Worm (Caenorhabditis elegans): ENCODE data around the gene str-134.

Gene str-134

DNA sequence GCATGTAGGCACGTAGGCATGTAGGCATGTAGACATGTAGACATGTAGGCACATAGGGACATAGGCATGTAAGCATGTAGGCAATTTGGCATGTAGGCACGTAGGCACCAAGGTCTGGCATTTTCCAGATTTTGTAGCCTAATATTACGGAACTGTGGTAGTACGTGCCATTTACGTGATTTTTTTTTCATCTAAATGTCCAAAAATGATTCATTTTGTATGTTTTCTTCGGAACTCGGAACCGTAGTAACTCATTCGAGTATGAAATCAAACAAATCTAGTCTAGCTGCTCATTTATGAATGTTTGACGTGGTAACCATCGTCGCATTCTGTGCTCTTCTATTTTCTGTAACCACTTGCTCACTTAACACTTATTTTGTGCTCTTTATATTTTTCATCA lies 34.9 kb downstream of the str-134 start, which contains the start of gene srbc-59:
Gene srbc-59 (plus strand): TSS at position 301 of the 400 bp plus-strand sequence.
- no peak for TF ChIP-seq dve-1 (tag; optimal IDR thresholded peaks at IDR 0.05)
- no peak for TF ChIP-seq eyg-1 (tag; optimal IDR thresholded peaks at IDR 0.05)
- TF ChIP-seq gmeb-2 (tag; optimal IDR thresholded peaks at IDR 0.05), result no peak
- no peak for TF ChIP-seq F13H6.1 (tag; optimal IDR thresholded peaks at IDR 0.05)
- no peak for TF ChIP-seq mec-3 (tag; optimal IDR thresholded peaks at IDR 0.05; ENCODE audit: borderline replicate concordance)
- no peak for TF ChIP-seq npax-4 (tag; optimal IDR thresholded peaks at IDR 0.05)
- no peak for TF ChIP-seq hlh-8 (tag; optimal IDR thresholded peaks at IDR 0.05)
- TF ChIP-seq sdc-2 (tag; optimal IDR thresholded peaks at IDR 0.05), result no peak
- TF ChIP-seq ceh-34 (tag; optimal IDR thresholded peaks at IDR 0.05), result no peak

DNA sequence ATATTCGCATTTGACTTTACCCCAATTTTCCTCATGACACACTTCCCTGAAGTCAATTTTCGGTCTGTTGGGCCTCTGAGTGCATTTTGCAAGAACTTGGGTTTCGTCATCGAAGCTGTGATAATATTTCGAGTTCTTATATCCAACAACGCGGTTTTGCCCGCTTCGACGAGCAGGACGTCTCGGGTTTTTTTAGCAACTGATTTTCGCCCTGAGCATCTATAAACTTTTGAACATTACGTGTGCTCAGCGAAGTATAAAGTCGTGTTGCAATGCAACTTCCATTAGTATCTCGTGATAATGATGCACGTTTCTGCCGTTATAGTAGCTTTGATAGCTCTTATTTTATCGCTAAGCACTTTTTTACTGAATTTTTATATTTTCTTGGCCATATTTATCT lies 36.6 kb downstream of the str-134 start, which contains the start of gene srbc-60:
Gene srbc-60 (plus strand): TSS at position 301 of the 400 bp plus-strand sequence.
- no peak for TF ChIP-seq K02D7.2 (tag; optimal IDR thresholded peaks at IDR 0.05)
- TF ChIP-seq eyg-1 (tag; optimal IDR thresholded peaks at IDR 0.05), result no peak
- TF ChIP-seq ceh-19 (GFP tag; optimal IDR thresholded peaks at IDR 0.05), result no peak
- TF ChIP-seq odd-2 (tag; optimal IDR thresholded peaks at IDR 0.05), result no peak
- TF ChIP-seq ceh-6 (GFP tag; optimal IDR thresholded peaks at IDR 0.05), result no peak
- TF ChIP-seq sox-2 (GFP tag; IDR thresholded peaks at IDR 0.05), result no peak
- no peak for TF ChIP-seq hlh-15 (tag; optimal IDR thresholded peaks at IDR 0.05)
- TF ChIP-seq fkh-10 (GFP tag; optimal IDR thresholded peaks at IDR 0.05), result no peak
- no peak for TF ChIP-seq ceh-18 (tag; optimal IDR thresholded peaks at IDR 0.05)
- no peak for TF ChIP-seq ceh-22 (tag; optimal IDR thresholded peaks at IDR 0.05)
- TF ChIP-seq ceh-14 (tag; optimal IDR thresholded peaks at IDR 0.05), result no peak
- TF ChIP-seq unc-42 (tag; optimal IDR thresholded peaks at IDR 0.05), result no peak
- TF ChIP-seq sox-4 (tag; optimal IDR thresholded peaks at IDR 0.05), result no peak
- no peak for TF ChIP-seq nhr-11 (tag; optimal IDR thresholded peaks at IDR 0.05)
- no peak for TF ChIP-seq pax-1 (tag; optimal IDR thresholded peaks at IDR 0.05)
- TF ChIP-seq ceh-31 (tag; optimal IDR thresholded peaks at IDR 0.05), result no peak
- no peak for TF ChIP-seq ceh-30 (tag; optimal IDR thresholded peaks at IDR 0.05)
- no peak for TF ChIP-seq nhr-232 (tag; optimal IDR thresholded peaks at IDR 0.05)
- no peak for TF ChIP-seq tbx-7 (tag; optimal IDR thresholded peaks at IDR 0.05)
- TF ChIP-seq dmd-4 (tag; optimal IDR thresholded peaks at IDR 0.05; ENCODE audit: borderline replicate concordance), result no peak

DNA sequence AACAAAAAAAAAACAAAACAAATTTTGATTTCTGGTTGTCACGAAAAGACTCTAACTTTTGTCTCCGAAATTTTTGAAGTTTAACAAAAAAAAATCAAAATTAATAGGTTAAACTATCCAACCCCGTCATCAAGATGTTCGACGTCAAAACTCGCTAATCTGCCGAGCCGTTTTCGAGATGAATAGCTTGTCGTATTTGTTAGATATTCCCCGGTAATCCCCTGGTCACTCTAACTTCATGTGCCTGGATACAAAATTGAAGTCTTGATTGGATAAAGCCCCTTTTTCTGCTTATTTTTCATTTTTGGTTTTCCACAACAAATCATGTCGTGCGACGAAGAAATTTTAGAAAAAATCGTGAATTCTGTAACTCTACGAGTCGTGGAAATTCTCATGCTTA lies 39.0 kb downstream of the str-134 start, which contains the start of gene srab-16:
Gene srab-16 (plus strand): TSS at position 301 of the 400 bp plus-strand sequence.
- TF ChIP-seq pax-1 (tag; optimal IDR thresholded peaks at IDR 0.05) (no peak), pha-4 (tag; optimal IDR thresholded peaks at IDR 0.05) (no peak), T23F11.4 (GFP tag; optimal IDR thresholded peaks at IDR 0.05) (no peak), fkh-6 (tag; optimal IDR thresholded peaks at IDR 0.05) (no peak), ceh-34 (tag; optimal IDR thresholded peaks at IDR 0.05) (no peak), ceh-48 (tag; optimal IDR thresholded peaks at IDR 0.05) (no peak), ceh-2 (tag; optimal IDR thresholded peaks at IDR 0.05) (no peak), unc-86 (tag; optimal IDR thresholded peaks at IDR 0.05) (no peak), nfya-1 (tag; optimal IDR thresholded peaks at IDR 0.05) (no peak), K09A11.1 (tag; optimal IDR thresholded peaks at IDR 0.05; ENCODE audit: insufficient read depth) (no peak), ceh-31 (tag; optimal IDR thresholded peaks at IDR 0.05) (no peak), fax-1 (tag; optimal IDR thresholded peaks at IDR 0.05) (no peak), ceh-6 (GFP tag; optimal IDR thresholded peaks at IDR 0.05) (no peak), ceh-9 (tag; optimal IDR thresholded peaks at IDR 0.05) (no peak), sdc-2 (tag; optimal IDR thresholded peaks at IDR 0.05) (no peak)

DNA sequence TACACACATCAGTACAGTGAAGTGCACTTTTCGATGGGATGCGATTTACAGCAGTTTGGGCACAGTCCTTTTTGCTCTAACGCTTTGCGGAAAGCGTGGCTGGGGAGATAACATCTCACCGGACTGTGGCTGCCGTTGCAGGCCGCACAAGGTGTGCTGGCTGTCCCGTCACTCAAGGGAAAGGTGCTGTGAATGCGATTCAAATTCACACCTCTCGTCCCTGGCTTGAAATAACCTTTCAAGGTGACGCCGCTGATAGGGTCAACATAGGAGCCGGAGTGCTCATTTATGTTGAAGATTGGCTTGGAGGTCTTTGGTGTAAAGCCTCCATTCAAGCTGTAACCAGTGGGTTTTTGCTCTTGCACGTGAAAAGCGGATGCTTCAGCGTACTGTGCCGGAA lies 50.6 kb downstream of the str-134 start:
- TF ChIP-seq ceh-34 (tag; optimal IDR thresholded peaks at IDR 0.05), result no peak
- no peak for TF ChIP-seq C38D4.7 (GFP tag; optimal IDR thresholded peaks at IDR 0.05)
- TF ChIP-seq sox-4 (tag; optimal IDR thresholded peaks at IDR 0.05), result no peak
- TF ChIP-seq K02D7.2 (tag; optimal IDR thresholded peaks at IDR 0.05), result no peak
- no peak for TF ChIP-seq npax-4 (tag; optimal IDR thresholded peaks at IDR 0.05)
- TF ChIP-seq ztf-16 (tag; optimal IDR thresholded peaks at IDR 0.05), result no peak
- no peak for TF ChIP-seq nfya-1 (tag; optimal IDR thresholded peaks at IDR 0.05)
- TF ChIP-seq hlh-15 (tag; optimal IDR thresholded peaks at IDR 0.05), result no peak
- no peak for TF ChIP-seq ceh-14 (tag; optimal IDR thresholded peaks at IDR 0.05)
- no peak for TF ChIP-seq unc-86 (tag; optimal IDR thresholded peaks at IDR 0.05)
- no peak for TF ChIP-seq C08G9.2 (tag; optimal IDR thresholded peaks at IDR 0.05)
